Worm (Caenorhabditis elegans) whole organism, L4 larva: ENCODE data around the gene pqn-2.

Experiments
- D1046.2 ChIP-seq: fragments of 200-800 bp; sonication (Bioruptor generic); IDR thresholded peaks from 2 replicates; pipeline ENCODE4 v1.3.6; 2022; ENCODE audit warnings: missing genetic modification characterization, missing compliant biosample characterization
- F10B5.3 ChIP-seq: sonication (generic microtip); optimal IDR thresholded peaks from 2 replicates; lab custom pipeline; 2016; ENCODE audit warnings: mild to moderate bottlenecking, missing genetic modification characterization, missing compliant biosample characterization
- F26F4.8 ChIP-seq: fragments of 200-800 bp; sonication (Bioruptor generic); conservative IDR thresholded peaks from 2 replicates; pipeline ENCODE4 v1.3.6; 2022; ENCODE audit warnings: missing genetic modification characterization, missing compliant biosample characterization
- F49E8.2 ChIP-seq: sonication (generic microtip); optimal IDR thresholded peaks from 2 replicates; lab custom pipeline; 2016; ENCODE audit warnings: missing compliant biosample characterization, mild to moderate bottlenecking, missing genetic modification characterization, borderline replicate concordance
- T20F7.1 ChIP-seq: fragments of 200-800 bp; sonication (Bioruptor generic); optimal IDR thresholded peaks from 2 replicates; lab custom pipeline; 2018; ENCODE audit warnings: mild to moderate bottlenecking, missing genetic modification characterization, missing compliant biosample characterization
- T26A8.4 ChIP-seq: fragments of 200-800 bp; sonication (Bioruptor generic); IDR thresholded peaks from 2 replicates; pipeline ENCODE4 v1.3.6; 2022; ENCODE audit warnings: missing genetic modification characterization, missing compliant biosample characterization
- arid-1 ChIP-seq: fragments of 200-800 bp; sonication (Bioruptor generic); conservative IDR thresholded peaks from 2 replicates; pipeline ENCODE4 v1.3.6; 2022; ENCODE audit warnings: missing genetic modification reagents, missing genetic modification characterization, missing compliant biosample characterization
- daf-12 ChIP-seq: fragments of 150-350 bp; optimal IDR thresholded peaks from 2 replicates; lab custom pipeline; 2014; ENCODE audit warnings: missing biosample characterization, missing genetic modification reagents, missing genetic modification characterization
- daf-16 ChIP-seq, 3 experiments: sonication (generic microtip); optimal IDR thresholded peaks; 2 replicates each; lab custom pipeline; 2016 to 2017; ENCODE audit warnings: missing genetic modification characterization in 3 of 3, missing genetic modification reagents in 3 of 3, mild to moderate bottlenecking in 2 of 3, missing compliant biosample characterization in 2 of 3, missing biosample characterization in 1 of 3, moderate library complexity in 1 of 3
- daf-19 ChIP-seq: fragments of 200-800 bp; sonication (Bioruptor generic); conservative IDR thresholded peaks from 2 replicates; pipeline ENCODE4 v1.3.6; 2022; ENCODE audit warnings: missing genetic modification characterization, missing compliant biosample characterization
- dve-1 ChIP-seq: sonication (generic microtip); optimal IDR thresholded peaks from 2 replicates; lab custom pipeline; 2017; ENCODE audit warnings: antibody characterized with exemption, mild to moderate bottlenecking, missing genetic modification characterization, missing compliant biosample characterization; ENCODE audit not compliant: insufficient read depth
- hif-1 ChIP-seq, 2 experiments: sonication (generic microtip); optimal IDR thresholded peaks; 2 replicates each; lab custom pipeline; 2016 to 2017; ENCODE audit warnings: missing compliant biosample characterization in 2 of 2, missing genetic modification characterization in 2 of 2, missing genetic modification reagents in 2 of 2, missing genotype in 2 of 2, mild to moderate bottlenecking in 1 of 2
- hlh-11 ChIP-seq: fragments of 200-800 bp; sonication (Bioruptor generic); optimal IDR thresholded peaks from 2 replicates; lab custom pipeline; 2018; ENCODE audit warnings: mild to moderate bottlenecking, missing genetic modification characterization, missing compliant biosample characterization
- hlh-30 ChIP-seq: sonication (generic microtip); optimal IDR thresholded peaks from 2 replicates; lab custom pipeline; 2017; ENCODE audit warnings: antibody characterized with exemption, mild to moderate bottlenecking, missing genetic modification characterization, missing compliant biosample characterization; ENCODE audit not compliant: insufficient read depth
- lin-1 ChIP-seq: fragments of 200-800 bp; sonication (Bioruptor generic); IDR thresholded peaks from 2 replicates; pipeline ENCODE4 v1.3.6; 2022; ENCODE audit warnings: missing genetic modification reagents, missing genetic modification characterization, missing compliant biosample characterization
- lin-38 ChIP-seq: fragments of 200-800 bp; sonication (Bioruptor generic); IDR thresholded peaks from 2 replicates; pipeline ENCODE4 v1.3.6; 2022; ENCODE audit warnings: missing genetic modification reagents, missing genetic modification characterization, missing compliant biosample characterization
- lin-39 ChIP-seq: fragments of 150-350 bp; optimal IDR thresholded peaks from 2 replicates; lab custom pipeline; 2014; ENCODE audit warnings: missing biosample characterization, missing genetic modification reagents, missing genetic modification characterization
- lir-3 ChIP-seq: sonication (generic microtip); optimal IDR thresholded peaks from 2 replicates; lab custom pipeline; 2016; ENCODE audit warnings: mild to moderate bottlenecking, missing genetic modification characterization, missing compliant biosample characterization
- lsy-2 ChIP-seq, 2 experiments: fragments of 150-350 bp in 1 of 2; sonication (generic microtip) in 1 of 2; optimal IDR thresholded peaks; 2 replicates each; lab custom pipeline; 2014 to 2017; ENCODE audit warnings: missing biosample characterization in 2 of 2, missing genetic modification characterization in 2 of 2
- madf-5 ChIP-seq, 2 experiments: fragments of 200-800 bp; sonication (Bioruptor generic); IDR thresholded peaks; 2 replicates each; pipeline ENCODE4 v1.3.6; 2022; ENCODE audit warnings: missing compliant biosample characterization in 2 of 2, missing genetic modification characterization in 2 of 2
- mes-2 ChIP-seq: sonication (generic microtip); optimal IDR thresholded peaks from 2 replicates; lab custom pipeline; 2016; ENCODE audit warnings: missing genotype, mild to moderate bottlenecking, missing genetic modification characterization, missing compliant biosample characterization; ENCODE audit not compliant: poor library complexity, severe bottlenecking
- mxl-2 ChIP-seq: fragments of 200-800 bp; sonication (Bioruptor generic); conservative IDR thresholded peaks from 2 replicates; pipeline ENCODE4 v1.3.6; 2022; ENCODE audit warnings: missing genetic modification reagents, missing genetic modification characterization, missing compliant biosample characterization
- mxl-3 ChIP-seq: fragments of 200-800 bp; sonication (Bioruptor generic); optimal IDR thresholded peaks from 2 replicates; lab custom pipeline; 2018; ENCODE audit warnings: mild to moderate bottlenecking, missing genetic modification characterization, missing compliant biosample characterization
- nhr-11 ChIP-seq: fragments of 150-350 bp; optimal IDR thresholded peaks from 2 replicates; lab custom pipeline; 2014; ENCODE audit warnings: missing biosample characterization, missing genetic modification characterization
- nhr-41 ChIP-seq: fragments of 200-800 bp; sonication (Bioruptor generic); IDR thresholded peaks from 2 replicates; pipeline ENCODE4 v1.3.6; 2022; ENCODE audit warnings: missing genetic modification reagents, missing genetic modification characterization, missing compliant biosample characterization
- nhr-42 ChIP-seq: fragments of 200-800 bp; sonication (Bioruptor generic); IDR thresholded peaks from 2 replicates; pipeline ENCODE4 v1.3.6; 2022; ENCODE audit warnings: missing genetic modification characterization, missing compliant biosample characterization
- nhr-48 ChIP-seq: sonication (generic microtip); optimal IDR thresholded peaks from 2 replicates; lab custom pipeline; 2016; ENCODE audit warnings: mild to moderate bottlenecking, missing genetic modification characterization, missing compliant biosample characterization
- rbr-2 ChIP-seq: sonication (generic microtip); optimal IDR thresholded peaks from 2 replicates; lab custom pipeline; 2016; ENCODE audit warnings: missing genotype, missing genetic modification characterization, missing compliant biosample characterization
- saeg-2 ChIP-seq: fragments of 200-800 bp; sonication (Bioruptor generic); IDR thresholded peaks from 2 replicates; pipeline ENCODE4 v1.3.6; 2022; ENCODE audit warnings: missing genetic modification reagents, missing genetic modification characterization, missing compliant biosample characterization
- set-16 ChIP-seq: fragments of 200-800 bp; sonication (Bioruptor generic); IDR thresholded peaks from 2 replicates; pipeline ENCODE4 v1.3.6; 2022; ENCODE audit warnings: missing genetic modification reagents, missing genetic modification characterization, missing compliant biosample characterization
- tra-1 ChIP-seq: fragments of 200-800 bp; sonication (Bioruptor generic); IDR thresholded peaks from 2 replicates; pipeline ENCODE4 v1.3.6; 2022; ENCODE audit warnings: missing genetic modification reagents, missing genetic modification characterization, missing compliant biosample characterization
- vab-7 ChIP-seq: fragments of 200-800 bp; sonication (Bioruptor generic); IDR thresholded peaks from 2 replicates; pipeline ENCODE4 v1.3.6; 2022; ENCODE audit warnings: missing genetic modification reagents, missing genetic modification characterization, missing compliant biosample characterization
- zfp-3 ChIP-seq: fragments of 200-800 bp; sonication (Bioruptor generic); conservative IDR thresholded peaks from 2 replicates; pipeline ENCODE4 v1.3.6; 2022; ENCODE audit warnings: missing genetic modification reagents, missing genetic modification characterization, missing compliant biosample characterization
- zip-11 ChIP-seq: fragments of 200-800 bp; sonication (Bioruptor generic); IDR thresholded peaks from 2 replicates; pipeline ENCODE4 v1.3.6; 2022; ENCODE audit warnings: missing genetic modification characterization, missing compliant biosample characterization
- ztf-11 ChIP-seq: fragments of 150-350 bp; optimal IDR thresholded peaks from 2 replicates; lab custom pipeline; 2014; ENCODE audit warnings: missing biosample characterization, missing genetic modification characterization
- ztf-7 ChIP-seq: fragments of 150-350 bp; optimal IDR thresholded peaks from 2 replicates; lab custom pipeline; 2014; ENCODE audit warnings: missing biosample characterization, missing genetic modification characterization

pqn-2 gene

ce11 chrV:10341905-10342328 lies 40.3 kb upstream of the pqn-2 start, which contains the start of gene K07C5.13 (continued):
- TF ChIP-seq nhr-41 (peak; percentile 24; the same call in 1 of the 2 replicates), hlh-11 (tag; lab: Kevin White, UChicago) (peak; percentile 88), dve-1 (tag; lab: Kevin White, UChicago) (peak; percentile 9), T26A8.4 (GFP tag; lab: Robert Waterston, UW) (peak; percentile 95), zip-11 (GFP tag; lab: Robert Waterston, UW) (0 out of 2 replicates have a peak, but pooled peaks have one; percentile 23), tra-1 (GFP tag; lab: Robert Waterston, UW) (peak; percentile 94), F10B5.3 (peak; percentile 55), set-16 (GFP tag; lab: Robert Waterston, UW) (peak; percentile 63), lsy-2 (tag; optimal IDR thresholded peaks at IDR 0.05; lab: Kevin White, UChicago) (peak in 1 of 2 experiments; percentile 21), madf-5 (GFP tag; IDR thresholded peaks at IDR 0.05; lab: Robert Waterston, UW) (peak in 1 of 2 experiments; percentile 83; a peak in 1 of 4 replicates), saeg-2 (GFP tag; lab: Robert Waterston, UW) (peak; percentile 90), hif-1 (tag; optimal IDR thresholded peaks at IDR 0.05; lab: Kevin White, UChicago) (peak; percentile 16 to 30), lin-38 (peak; percentile 92), zfp-3 (GFP tag; lab: Robert Waterston, UW) (peak; percentile 93), nhr-42 (GFP tag; lab: Robert Waterston, UW) (peak; percentile 92), D1046.2 (GFP tag; lab: Robert Waterston, UW) (peak; percentile 89), T20F7.1 (GFP tag; lab: Kevin White, UChicago) (peak; percentile 65), nhr-48 (tag; lab: Kevin White, UChicago) (peak; percentile 95), rbr-2 (tag; lab: Kevin White, UChicago) (peak; percentile 80), F49E8.2 (peak; percentile 78), vab-7 (GFP tag; lab: Robert Waterston, UW) (peak; percentile 78), mxl-3 (peak; percentile 54)

ce11 chrV:10342904-10343303 lies 39.3 kb upstream of the pqn-2 start, which contains the start of gene K07C5.3:
Gene K07C5.3, plus strand, starts transcription at chrV:10343032.
- no peak for TF ChIP-seq lin-39 (tag; lab: Kevin White, UChicago)
- peak; percentile 27; the same call in 1 of the 2 replicates for TF ChIP-seq lin-38
- TF ChIP-seq ztf-11 (tag; lab: Kevin White, UChicago) = no peak
- TF ChIP-seq vab-7 (GFP tag; lab: Robert Waterston, UW) = peak; percentile 12; the same call in 1 of the 2 replicates
- no peak for TF ChIP-seq daf-12 (tag; lab: Kevin White, UChicago)
- TF ChIP-seq daf-16 (GFP tag; optimal IDR thresholded peaks at IDR 0.05; lab: Kevin White, UChicago) = no peak
- no peak for TF ChIP-seq daf-16 (tag; optimal IDR thresholded peaks at IDR 0.05; lab: Kevin White, UChicago)
- no peak for TF ChIP-seq lin-1 (GFP tag; lab: Robert Waterston, UW)
- no peak for TF ChIP-seq nhr-11
- TF ChIP-seq saeg-2 (GFP tag; lab: Robert Waterston, UW) = no peak
- no peak for TF ChIP-seq D1046.2 (GFP tag; lab: Robert Waterston, UW)
- TF ChIP-seq F26F4.8 (GFP tag; lab: Robert Waterston, UW) = no peak
- no peak for TF ChIP-seq mxl-2 (GFP tag; lab: Robert Waterston, UW)
- TF ChIP-seq arid-1 (GFP tag; lab: Robert Waterston, UW) = no peak
- no peak for TF ChIP-seq daf-19 (GFP tag; lab: Robert Waterston, UW)
- no peak for TF ChIP-seq lir-3 (tag; lab: Kevin White, UChicago)
- TF ChIP-seq tra-1 (GFP tag; lab: Robert Waterston, UW) = no peak

ce11 chrV:10350054-10350453 lies 32.2 kb upstream of the pqn-2 start, which contains the start of gene K07C5.9:
Gene K07C5.9, minus strand, starts transcription at chrV:10350154.
- TF ChIP-seq ztf-7 (tag; lab: Kevin White, UChicago) (no peak), daf-16 (GFP tag; optimal IDR thresholded peaks at IDR 0.05; lab: Kevin White, UChicago) (no peak), daf-16 (tag; optimal IDR thresholded peaks at IDR 0.05; lab: Kevin White, UChicago) (peak; percentile 25), lin-38 (0 out of 2 replicates have a peak, but pooled peaks have one; percentile 10), hlh-30 (no peak), mes-2 (tag; lab: Kevin White, UChicago) (peak; percentile 8)
